Worm (Caenorhabditis elegans) whole organism, L4/young adult: ENCODE data around the gene fipr-1.

ENCODE experiments used
- W03F9.2 ChIP-seq: fragments of 150-350 bp; optimal IDR thresholded peaks from 2 replicates; lab custom pipeline; 2014; ENCODE audit warnings: missing biosample characterization, missing genetic modification characterization
- dao-5 ChIP-seq: sonication (generic microtip); optimal IDR thresholded peaks from 2 replicates; lab custom pipeline; 2016; ENCODE audit warnings: missing genotype, missing genetic modification characterization, moderate library complexity, missing compliant biosample characterization
- him-1 ChIP-seq: sonication (generic microtip); optimal IDR thresholded peaks from 2 replicates; lab custom pipeline; 2016; ENCODE audit warnings: missing genotype, missing genetic modification reagents, missing genetic modification characterization, missing compliant biosample characterization

fipr-1 gene

ce11 chrV:12371386-12371785, 9.8 kb upstream of the fipr-1 start, which contains the start of gene F23H12.7:
F23H12.7 (plus strand) TSS chrV:12371686.
- TF ChIP-seq W03F9.2 (no peak), him-1 (tag; lab: Kevin White, UChicago) (no peak), dao-5 (no peak)

ce11 chrV:12369437-12369836, 7.9 kb upstream of the fipr-1 start, which contains the start of gene gcy-13:
gcy-13 (minus strand) TSS chrV:12369537.
- TF ChIP-seq W03F9.2 (no peak), him-1 (tag; lab: Kevin White, UChicago) (no peak), dao-5 (no peak)

ce11 chrV:12365104-12365503, 3.6 kb upstream of the fipr-1 start, which contains the start of gene fipr-2:
fipr-2 (plus strand) TSS chrV:12365348.
- TF ChIP-seq him-1 (tag; lab: Kevin White, UChicago) (no peak), W03F9.2 (no peak), dao-5 (no peak)

- no peak for TF ChIP-seq him-1 (tag; lab: Kevin White, UChicago)
- no peak for TF ChIP-seq dao-5
- TF ChIP-seq W03F9.2, result no peak
Observed at ce11 chrV:12358347-12358746, 3.2 kb downstream of the fipr-1 start, which contains the start of gene F23H12.5. F23H12.5 (plus strand) TSS chrV:12358647.

- no peak for TF ChIP-seq him-1 (tag; lab: Kevin White, UChicago)
- no peak for TF ChIP-seq dao-5
- no peak for TF ChIP-seq W03F9.2
Observed at ce11 chrV:12357632-12358031, 3.9 kb downstream of the fipr-1 start.

- TF ChIP-seq W03F9.2, result no peak
- TF ChIP-seq him-1 (tag; lab: Kevin White, UChicago), result no peak
- TF ChIP-seq dao-5, result no peak
Observed at ce11 chrV:12354193-12354830, 7.2 kb downstream of the fipr-1 start.

- TF ChIP-seq W03F9.2, result no peak
- no peak for TF ChIP-seq him-1 (tag; lab: Kevin White, UChicago)
- TF ChIP-seq dao-5, result no peak
Observed at ce11 chrV:12353505-12353904, 8.0 kb downstream of the fipr-1 start.

ce11 chrV:12352881-12353280, 8.7 kb downstream of the fipr-1 start:
- TF ChIP-seq him-1 (tag; lab: Kevin White, UChicago) (no peak), W03F9.2 (no peak), dao-5 (no peak)

ce11 chrV:12352445-12352844, 9.1 kb downstream of the fipr-1 start, which contains the start of gene sqt-3:
sqt-3 (plus strand) TSS chrV:12352745.
- TF ChIP-seq dao-5, result no peak
- no peak for TF ChIP-seq him-1 (tag; lab: Kevin White, UChicago)
- TF ChIP-seq W03F9.2, result no peak

ce11 chrV:12351842-12352241, 9.7 kb downstream of the fipr-1 start:
- TF ChIP-seq him-1 (tag; lab: Kevin White, UChicago) (no peak), W03F9.2 (no peak), dao-5 (no peak)

- TF ChIP-seq him-1 (tag; lab: Kevin White, UChicago), result no peak
- TF ChIP-seq W03F9.2, result no peak
- TF ChIP-seq dao-5, result no peak
Observed at ce11 chrV:12349365-12349764, 12.2 kb downstream of the fipr-1 start.

- no peak for TF ChIP-seq W03F9.2
- no peak for TF ChIP-seq him-1 (tag; lab: Kevin White, UChicago)
- no peak for TF ChIP-seq dao-5
Observed at ce11 chrV:12347854-12348253, 13.7 kb downstream of the fipr-1 start.

- TF ChIP-seq him-1 (tag; lab: Kevin White, UChicago) (no peak), W03F9.2 (no peak), dao-5 (no peak)
Observed at ce11 chrV:12345808-12346207, 15.7 kb downstream of the fipr-1 start, which contains the start of gene snb-2. snb-2 (minus strand) TSS chrV:12345908.

- TF ChIP-seq dao-5 (no peak), him-1 (tag; lab: Kevin White, UChicago) (no peak), W03F9.2 (no peak)
Observed at ce11 chrV:12344845-12345244, 16.7 kb downstream of the fipr-1 start, which contains the start of gene F23H12.3. F23H12.3 (plus strand) TSS chrV:12345145.

- no peak for TF ChIP-seq dao-5
- peak; percentile 96 for TF ChIP-seq W03F9.2
- peak; percentile 83 for TF ChIP-seq him-1 (tag; lab: Kevin White, UChicago)
Observed at ce11 chrV:12343419-12343969, 18.1 kb downstream of the fipr-1 start, which contains the start of gene tomm-20. tomm-20 (minus strand) TSS chrV:12343469.
